Worm (Caenorhabditis elegans): ENCODE measurements around the gene srr-8.

Gene srr-8

DNA sequence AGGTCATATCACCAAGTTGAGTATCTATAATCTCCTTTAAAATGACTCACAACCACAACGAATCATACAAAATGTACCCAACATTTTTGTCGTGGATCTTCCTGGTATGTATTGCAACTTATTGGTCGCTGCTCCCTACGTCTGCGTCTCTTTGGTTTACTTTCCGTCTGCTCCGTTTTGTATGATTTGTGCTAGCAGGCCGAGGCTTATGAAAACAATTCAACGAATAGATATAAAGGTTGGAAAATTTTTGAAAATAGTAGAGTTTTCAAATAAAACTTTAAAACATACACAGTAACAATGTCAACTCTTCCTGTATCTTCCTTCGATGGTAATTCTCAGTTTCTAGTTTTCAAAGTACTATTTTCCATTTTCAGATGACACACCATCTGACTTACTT is at the start of gene srr-8:
TSS of gene srr-8 (plus strand) at position 301 of the 400 bp plus-strand sequence.
- no peak for TF ChIP-seq K02D7.2 (tag; optimal IDR thresholded peaks at IDR 0.05)
- no peak for TF ChIP-seq tbx-7 (tag; optimal IDR thresholded peaks at IDR 0.05)
- TF ChIP-seq unc-86 (tag; optimal IDR thresholded peaks at IDR 0.05) = no peak
- no peak for TF ChIP-seq nhr-232 (tag; optimal IDR thresholded peaks at IDR 0.05)
- TF ChIP-seq C38D4.7 (GFP tag; optimal IDR thresholded peaks at IDR 0.05) = no peak
- TF ChIP-seq ceh-2 (tag; optimal IDR thresholded peaks at IDR 0.05) = no peak
- no peak for TF ChIP-seq nhr-11 (tag; optimal IDR thresholded peaks at IDR 0.05)
- no peak for TF ChIP-seq fkh-6 (tag; optimal IDR thresholded peaks at IDR 0.05)
- no peak for TF ChIP-seq ceh-34 (tag; optimal IDR thresholded peaks at IDR 0.05)
- TF ChIP-seq unc-55 (GFP tag; optimal IDR thresholded peaks at IDR 0.05) = no peak
- no peak for TF ChIP-seq pax-1 (tag; optimal IDR thresholded peaks at IDR 0.05)
- no peak for TF ChIP-seq ceh-45 (GFP tag; IDR thresholded peaks at IDR 0.05)
- TF ChIP-seq ceh-19 (GFP tag; optimal IDR thresholded peaks at IDR 0.05) = no peak
- no peak for TF ChIP-seq ceh-22 (tag; optimal IDR thresholded peaks at IDR 0.05)
- TF ChIP-seq elt-2 (tag; optimal IDR thresholded peaks at IDR 0.05) = no peak
- TF ChIP-seq nfya-1 (tag; optimal IDR thresholded peaks at IDR 0.05) = no peak
- TF ChIP-seq lim-6 (tag; optimal IDR thresholded peaks at IDR 0.05) = no peak
- no peak for TF ChIP-seq ceh-31 (tag; optimal IDR thresholded peaks at IDR 0.05)
- TF ChIP-seq rnt-1 (tag; optimal IDR thresholded peaks at IDR 0.05) = no peak
- TF ChIP-seq tbx-2 (tag; optimal IDR thresholded peaks at IDR 0.05) = no peak

DNA sequence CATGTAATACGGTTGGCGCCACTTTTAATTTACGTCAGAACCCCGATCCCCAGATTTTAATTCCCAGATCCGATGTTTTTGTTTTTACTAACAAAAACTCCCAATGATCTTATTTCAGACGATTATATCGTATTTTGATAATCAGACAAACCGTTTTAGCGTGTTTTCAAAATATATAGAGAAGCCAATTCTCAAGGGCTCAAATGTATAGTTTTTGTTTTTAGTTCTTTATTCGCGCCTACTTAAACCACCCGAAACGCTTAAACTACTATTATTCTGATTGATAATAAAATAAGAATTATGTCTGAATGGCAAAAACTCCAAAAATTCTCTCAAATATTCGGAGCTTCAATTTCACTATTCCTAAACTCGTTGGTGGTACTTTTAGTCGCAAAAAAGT is 45.0 kb upstream of the srr-8 start, which contains the start of gene str-208:
TSS of gene str-208 (plus strand) at position 301 of the 400 bp plus-strand sequence.
- TF ChIP-seq syd-9 (tag; optimal IDR thresholded peaks at IDR 0.05) (no peak), pax-1 (tag; optimal IDR thresholded peaks at IDR 0.05) (no peak), Y22D7AL.16 (tag; optimal IDR thresholded peaks at IDR 0.05) (no peak), ets-4 (tag; optimal IDR thresholded peaks at IDR 0.05) (no peak), hlh-8 (tag; optimal IDR thresholded peaks at IDR 0.05) (no peak), nhr-11 (tag; optimal IDR thresholded peaks at IDR 0.05) (no peak), dve-1 (tag; optimal IDR thresholded peaks at IDR 0.05) (no peak), tbx-7 (tag; optimal IDR thresholded peaks at IDR 0.05) (no peak), ceh-24 (tag; optimal IDR thresholded peaks at IDR 0.05) (no peak), hlh-15 (tag; optimal IDR thresholded peaks at IDR 0.05) (no peak), ama-1 (optimal IDR thresholded peaks at IDR 0.05) (no peak), ceh-30 (tag; optimal IDR thresholded peaks at IDR 0.05) (no peak), madf-2 (tag; optimal IDR thresholded peaks at IDR 0.05) (no peak), ceh-2 (tag; optimal IDR thresholded peaks at IDR 0.05) (no peak), unc-3 (GFP tag; conservative IDR thresholded peaks at IDR 0.05) (no peak), unc-3 (tag; optimal IDR thresholded peaks at IDR 0.05) (no peak), ceh-22 (tag; optimal IDR thresholded peaks at IDR 0.05) (no peak)

DNA sequence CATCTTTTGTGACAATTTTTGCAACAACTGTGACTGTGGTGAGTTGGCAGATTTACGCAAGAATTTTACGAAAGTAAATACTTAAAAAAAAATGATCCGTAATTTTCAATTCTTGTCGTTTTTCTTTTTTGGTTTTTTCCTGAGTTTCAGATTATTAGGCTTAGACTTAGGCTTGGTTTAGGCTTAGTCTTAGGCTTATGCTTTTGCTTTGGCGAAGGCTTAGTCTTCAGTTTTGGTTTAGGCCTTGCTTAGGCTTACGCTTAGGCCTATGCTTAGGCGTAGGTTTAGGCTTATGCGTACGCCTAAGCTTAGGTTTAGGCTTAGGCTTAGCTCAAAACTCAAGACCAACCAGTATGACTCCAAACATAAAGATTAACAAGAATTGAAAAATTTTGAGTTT is 43.9 kb upstream of the srr-8 start:
- TF ChIP-seq dve-1 (tag; optimal IDR thresholded peaks at IDR 0.05) (no peak), unc-42 (tag; optimal IDR thresholded peaks at IDR 0.05) (no peak), tbx-7 (tag; optimal IDR thresholded peaks at IDR 0.05) (no peak), C08G9.2 (tag; optimal IDR thresholded peaks at IDR 0.05) (no peak), odd-2 (tag; optimal IDR thresholded peaks at IDR 0.05) (no peak), lin-11 (tag; optimal IDR thresholded peaks at IDR 0.05) (no peak), ceh-2 (tag; optimal IDR thresholded peaks at IDR 0.05) (no peak), elt-2 (tag; optimal IDR thresholded peaks at IDR 0.05) (no peak), lim-6 (tag; optimal IDR thresholded peaks at IDR 0.05) (no peak)

DNA sequence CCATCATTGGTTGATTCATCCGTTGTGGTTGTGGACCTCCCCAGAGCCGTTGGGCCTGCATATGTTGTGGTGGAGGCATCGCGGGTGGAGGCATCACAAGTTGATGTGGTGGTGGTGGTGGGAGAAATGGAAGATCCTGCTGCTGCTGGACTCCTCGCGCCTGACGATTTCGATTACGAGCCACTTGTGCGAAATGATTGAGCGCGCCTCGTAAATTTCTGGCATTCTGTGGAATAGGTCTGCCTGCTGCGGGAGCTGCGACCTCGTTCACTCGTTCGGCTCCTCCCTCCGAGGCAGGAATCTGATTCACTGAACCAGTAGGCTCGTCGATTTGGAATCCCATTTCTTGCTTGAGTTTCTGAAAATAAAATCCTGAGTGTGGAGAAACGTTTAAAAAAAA is 40.8 kb upstream of the srr-8 start:
- TF ChIP-seq hlh-15 (tag; optimal IDR thresholded peaks at IDR 0.05) (no peak), unc-55 (GFP tag; optimal IDR thresholded peaks at IDR 0.05) (no peak), elt-2 (tag; optimal IDR thresholded peaks at IDR 0.05) (no peak), pha-4 (tag; optimal IDR thresholded peaks at IDR 0.05) (no peak), ceh-24 (tag; optimal IDR thresholded peaks at IDR 0.05) (no peak), ceh-45 (GFP tag; IDR thresholded peaks at IDR 0.05) (no peak), T23F11.4 (GFP tag; optimal IDR thresholded peaks at IDR 0.05) (no peak), ceh-30 (tag; optimal IDR thresholded peaks at IDR 0.05) (no peak), sox-4 (tag; optimal IDR thresholded peaks at IDR 0.05) (no peak), nhr-11 (tag; optimal IDR thresholded peaks at IDR 0.05) (no peak), zip-5 (tag; optimal IDR thresholded peaks at IDR 0.05) (no peak), hlh-8 (tag; optimal IDR thresholded peaks at IDR 0.05) (no peak), hlh-6 (tag; optimal IDR thresholded peaks at IDR 0.05) (no peak), ceh-19 (GFP tag; optimal IDR thresholded peaks at IDR 0.05) (no peak), ets-4 (tag; optimal IDR thresholded peaks at IDR 0.05) (no peak)

All from whole organism, late embryonic.